Worm (Caenorhabditis elegans) whole organism, L3 larva: ENCODE measurements around the gene vps-18.

Source experiments
- ceh-82 ChIP-seq: fragments of 150-350 bp; optimal IDR thresholded peaks from 2 replicates; lab custom pipeline; 2014; ENCODE audit warnings: missing biosample characterization, missing genetic modification characterization
- daf-12 ChIP-seq: fragments of 150-350 bp; optimal IDR thresholded peaks from 2 replicates; lab custom pipeline; 2014; ENCODE audit warnings: missing biosample characterization, missing genetic modification reagents, missing genetic modification characterization
- nhr-237 ChIP-seq: fragments of 150-350 bp; optimal IDR thresholded peaks from 2 replicates; lab custom pipeline; 2014; ENCODE audit warnings: missing biosample characterization, missing genetic modification characterization
- pqm-1 ChIP-seq: fragments of 150-350 bp; optimal IDR thresholded peaks from 2 replicates; lab custom pipeline; 2017; ENCODE audit warnings: missing biosample characterization, missing genetic modification characterization, inconsistent platforms
- snpc-4 ChIP-seq: fragments of 150-350 bp; optimal IDR thresholded peaks from 2 replicates; lab custom pipeline; 2014; ENCODE audit warnings: missing biosample characterization, missing genetic modification characterization
- unc-39 ChIP-seq: sonication (generic microtip); optimal IDR thresholded peaks from 4 replicates; lab custom pipeline; 2017; ENCODE audit warnings: missing biosample characterization, missing genetic modification characterization

DNA sequence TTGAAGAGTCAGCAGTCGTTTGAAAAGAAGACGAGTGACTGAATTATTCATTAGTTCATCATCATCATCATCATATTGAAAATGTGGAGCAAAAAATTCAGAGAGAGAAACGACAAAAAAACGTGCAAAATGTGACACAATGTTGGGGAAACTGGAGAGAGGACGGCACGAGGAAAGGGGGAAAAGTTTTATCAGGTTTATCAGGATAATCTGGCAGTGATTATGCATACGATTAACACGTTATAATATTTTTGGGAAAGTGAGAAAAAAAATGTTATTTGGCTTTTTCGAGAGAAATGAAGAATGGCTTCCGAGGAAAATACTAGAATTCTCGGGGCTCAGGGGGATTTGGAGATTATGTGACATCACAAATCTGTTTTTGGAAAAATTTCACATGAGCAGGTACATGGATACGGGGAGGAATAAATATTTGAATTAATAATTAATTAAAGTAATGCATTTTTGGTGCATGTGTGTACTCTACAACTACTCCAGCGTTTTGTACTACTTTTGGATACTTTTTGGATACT, 44.2 kb downstream of the vps-18 start, which contains the start of gene camt-1:
- no peak for TF ChIP-seq nhr-237
- TF ChIP-seq pqm-1 (tag; lab: Kevin White, UChicago), result no peak
- no peak for TF ChIP-seq unc-39 (tag; lab: Kevin White, UChicago)
- TF ChIP-seq ceh-82 (tag; lab: Kevin White, UChicago), result no peak
- no peak for TF ChIP-seq daf-12 (tag; lab: Kevin White, UChicago)
- no peak for TF ChIP-seq snpc-4 (tag; lab: Kevin White, UChicago)
